Fruit fly (Drosophila melanogaster): ENCODE measurements around the gene Smox.

Smox gene

DNA sequence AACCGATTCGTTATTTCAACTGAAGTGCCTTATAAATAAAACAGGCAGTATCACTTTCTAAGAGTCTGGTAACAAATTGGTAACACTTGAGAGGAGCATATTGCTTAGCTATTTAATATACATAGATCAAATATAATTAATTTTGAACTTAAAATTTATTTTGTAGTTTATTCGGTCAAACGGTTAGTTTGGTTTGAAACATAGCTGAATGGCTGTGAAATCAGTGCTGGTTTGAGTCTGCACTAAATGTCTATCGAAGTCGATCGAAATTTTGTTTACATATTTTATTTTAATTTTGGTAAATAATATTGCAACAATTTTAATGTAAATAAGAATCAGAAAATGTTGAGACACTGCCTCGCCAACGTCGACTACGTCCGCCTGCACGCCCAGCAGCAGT is 6.5 kb upstream of the Smox start, which contains the start of gene CG10959:
Gene CG10959 (plus strand): TSS at position 228 of the 400 bp plus-strand sequence.
- no peak for TF ChIP-seq noc (tag; optimal IDR thresholded peaks at IDR 0.05)

DNA sequence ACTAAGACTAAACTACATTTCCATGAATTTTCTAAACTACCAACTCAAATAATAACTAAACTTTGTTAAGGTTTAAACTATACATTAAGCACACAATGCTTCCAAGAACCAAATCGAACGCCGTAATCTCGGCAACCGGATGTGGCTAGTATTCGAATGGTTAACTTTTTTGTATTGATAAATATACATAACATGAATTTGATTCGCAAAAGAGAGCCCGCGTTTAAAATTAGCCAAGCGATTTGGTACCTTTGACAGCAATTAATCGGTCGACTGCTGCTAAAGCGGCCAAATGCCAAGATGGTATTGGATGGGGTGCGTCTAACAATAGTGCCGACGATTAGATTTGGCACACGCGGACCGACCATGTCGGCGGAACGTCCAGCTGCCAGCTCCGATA is 5.6 kb upstream of the Smox start, which contains the start of gene CG15336:
Gene CG15336 (plus strand): TSS at position 301 of the 400 bp plus-strand sequence.
- no peak for TF ChIP-seq noc (tag; optimal IDR thresholded peaks at IDR 0.05)

DNA sequence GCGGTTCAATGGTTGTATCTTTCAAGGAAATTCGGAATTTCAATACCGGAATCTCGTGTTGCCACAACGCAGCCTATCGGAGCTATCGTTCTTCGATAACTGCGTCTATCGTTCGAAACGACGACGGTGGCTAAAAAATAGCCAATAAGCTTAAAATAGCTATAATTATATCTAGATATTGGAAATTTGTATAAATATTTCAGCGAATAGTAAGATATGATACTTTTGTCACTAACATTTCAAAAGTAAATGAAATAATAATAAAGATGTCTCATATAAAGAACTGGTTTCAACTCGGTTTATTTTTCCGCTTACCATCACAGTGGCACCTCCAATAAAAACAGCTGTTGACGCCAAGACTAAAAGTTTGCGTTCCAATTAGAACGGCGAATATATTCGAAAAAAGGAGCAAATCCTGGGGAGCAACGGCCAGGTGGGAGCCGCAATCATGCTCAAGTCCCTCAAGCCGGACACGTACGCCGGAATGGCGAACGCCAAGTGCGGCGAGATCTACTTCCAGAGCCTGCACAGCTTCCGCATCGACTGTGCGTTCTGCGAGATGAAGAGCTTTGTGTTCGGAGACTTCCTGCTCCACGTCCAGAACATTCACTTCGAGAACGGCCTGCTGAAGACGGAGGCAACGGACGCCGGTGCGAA is 3.5 kb upstream of the Smox start, which contains the start of the genes alpha-PheRS and CG2129:
Gene alpha-PheRS (minus strand): TSS at position 102 of the 657 bp plus-strand sequence.
Gene CG2129 (plus strand): TSS at position 339 of the 657 bp plus-strand sequence.
- peak; percentile 25 for TF ChIP-seq noc (tag; optimal IDR thresholded peaks at IDR 0.05)

dm6 chrX:8143537-8143936 is 1.5 kb upstream of the Smox start, which contains the start of gene CG17982:
Gene CG17982, minus strand, starts transcription at chrX:8143835.
- peak; percentile 91 for TF ChIP-seq noc (tag; optimal IDR thresholded peaks at IDR 0.05)

DNA sequence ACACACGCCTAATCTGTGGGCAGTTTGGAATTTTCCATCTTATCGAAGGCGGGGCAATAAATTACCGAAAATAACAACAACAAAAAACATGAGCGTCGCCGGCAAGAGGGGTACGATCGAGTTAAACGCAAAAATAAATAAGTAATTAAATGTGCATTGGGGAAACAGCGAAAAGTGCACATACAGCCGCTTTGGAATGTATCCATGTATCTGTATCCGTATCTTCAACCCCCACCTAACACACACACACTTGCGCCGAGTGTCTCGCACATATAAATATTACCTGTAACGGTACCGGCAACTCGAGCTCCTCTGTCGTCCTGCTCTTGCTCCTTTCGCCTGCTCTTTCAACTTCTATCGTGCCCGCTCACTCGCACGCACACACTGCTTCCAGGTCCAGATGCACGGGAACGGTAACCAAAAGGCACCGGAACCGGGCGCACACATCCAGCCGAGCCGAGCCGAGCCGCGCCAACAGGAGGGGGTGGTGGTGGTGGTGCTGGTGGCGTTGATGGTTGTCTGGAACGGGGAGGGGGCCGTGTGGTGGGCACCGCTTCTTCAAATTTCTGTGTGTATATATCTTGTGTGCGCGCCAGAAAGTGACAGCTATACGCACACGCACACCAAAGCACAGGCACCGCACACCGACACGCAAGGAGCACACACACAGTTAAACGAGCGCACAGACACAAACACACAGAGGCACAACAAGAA is 569 bp downstream of the Smox start:
- TF ChIP-seq noc (tag; optimal IDR thresholded peaks at IDR 0.05), result peak; percentile 45

DNA sequence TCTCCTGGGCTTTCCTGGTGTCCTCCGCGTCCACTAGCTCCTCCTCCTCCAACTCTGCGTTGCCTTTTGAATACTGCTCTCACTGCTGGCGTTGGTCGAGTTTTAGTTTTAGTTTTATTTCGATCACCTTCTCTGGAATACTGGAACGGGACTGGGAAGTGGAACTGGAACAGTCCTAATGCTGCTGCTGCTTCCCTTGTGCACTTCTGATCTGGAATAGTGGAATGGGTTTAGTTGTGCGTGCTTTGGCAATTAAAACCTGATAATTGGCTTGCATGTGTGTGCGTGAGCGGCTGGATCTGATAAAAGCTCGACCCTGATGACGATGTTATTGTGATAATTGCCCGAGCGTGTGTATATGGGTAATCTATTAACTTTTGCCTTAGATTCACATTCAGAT is 1.4 kb downstream of the Smox start:
- TF ChIP-seq noc (tag; optimal IDR thresholded peaks at IDR 0.05), result no peak

DNA sequence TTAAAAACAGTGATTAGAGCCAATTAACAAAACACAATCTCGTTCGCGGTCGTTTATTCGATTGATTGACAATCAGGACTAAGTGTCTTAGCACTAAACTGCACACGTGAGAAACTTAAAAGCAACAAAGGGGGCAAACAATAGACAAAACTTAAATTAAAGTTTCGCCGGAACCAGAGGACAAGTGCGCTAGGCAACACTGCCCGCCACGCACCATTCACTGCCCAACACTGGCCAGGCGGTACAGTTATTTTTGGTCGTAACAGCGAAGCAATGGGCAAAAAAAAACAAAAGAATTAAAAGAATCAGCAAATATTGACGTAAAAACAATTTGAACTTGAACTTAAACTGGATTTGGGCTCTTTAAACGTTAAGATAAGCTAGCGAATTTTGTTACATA is 4.8 kb downstream of the Smox start:
- TF ChIP-seq noc (tag; optimal IDR thresholded peaks at IDR 0.05), result no peak

dm6 chrX:8135420-8135874 is 6.6 kb downstream of the Smox start, which contains the start of the genes cyr and CG2120:
Gene cyr, minus strand, starts transcription at chrX:8135713.
Gene CG2120, plus strand, starts transcription at chrX:8135824.
- TF ChIP-seq noc (tag; optimal IDR thresholded peaks at IDR 0.05), result no peak

dm6 chrX:8131693-8132313 is 10.3 kb downstream of the Smox start, which contains the start of gene CG10958:
Gene CG10958, plus strand, starts transcription at chrX:8132285.
- peak; percentile 68 for TF ChIP-seq noc (tag; optimal IDR thresholded peaks at IDR 0.05)

- no peak for TF ChIP-seq noc (tag; optimal IDR thresholded peaks at IDR 0.05)
Measured at dm6 chrX:8129204-8129997, 12.7 kb downstream of the Smox start, which contains the start of gene CG2116. Gene CG2116, plus strand, starts transcription at chrX:8129812.

DNA sequence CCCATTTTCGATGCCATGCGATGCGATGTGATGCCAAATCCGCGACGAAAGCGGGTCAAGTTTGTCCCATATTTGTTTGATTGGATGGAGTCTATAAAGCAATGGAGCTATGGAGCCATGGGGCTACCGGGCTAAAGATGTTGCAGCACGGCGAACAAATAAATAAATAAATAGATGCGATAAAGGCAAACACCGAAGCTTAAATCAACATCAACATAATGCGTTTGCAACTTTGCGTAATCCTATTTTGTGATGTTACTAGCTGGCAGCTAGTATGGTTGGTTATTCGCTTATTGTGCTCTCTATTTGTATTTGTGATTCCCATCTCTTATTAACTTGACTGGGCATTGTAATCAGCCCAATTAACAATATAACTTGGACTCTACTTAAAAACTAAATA is 13.9 kb downstream of the Smox start:
- TF ChIP-seq noc (tag; optimal IDR thresholded peaks at IDR 0.05), result no peak

- TF ChIP-seq noc (tag; optimal IDR thresholded peaks at IDR 0.05), result no peak
Measured at dm6 chrX:8126149-8126548, 15.9 kb downstream of the Smox start.

DNA sequence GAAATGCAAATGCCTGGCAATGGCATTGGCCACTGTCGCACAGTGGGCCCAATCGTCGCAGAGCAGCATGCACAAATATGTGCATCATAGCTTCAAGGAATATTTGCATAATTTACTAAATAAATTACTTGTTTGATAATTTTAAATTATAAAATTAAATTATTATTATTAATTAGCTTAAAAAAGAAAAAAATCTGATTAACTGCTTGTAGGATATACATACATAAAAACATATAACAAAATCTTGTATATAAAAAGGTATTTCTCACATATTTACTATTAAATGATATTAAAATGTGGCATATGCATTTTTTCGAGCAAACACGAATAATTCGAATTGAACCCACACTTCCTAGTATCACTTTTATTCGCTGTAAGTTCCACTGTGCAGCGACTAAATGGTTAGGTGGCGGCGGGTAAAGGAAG is 16.8 kb downstream of the Smox start:
- TF ChIP-seq noc (tag; optimal IDR thresholded peaks at IDR 0.05), result no peak

DNA sequence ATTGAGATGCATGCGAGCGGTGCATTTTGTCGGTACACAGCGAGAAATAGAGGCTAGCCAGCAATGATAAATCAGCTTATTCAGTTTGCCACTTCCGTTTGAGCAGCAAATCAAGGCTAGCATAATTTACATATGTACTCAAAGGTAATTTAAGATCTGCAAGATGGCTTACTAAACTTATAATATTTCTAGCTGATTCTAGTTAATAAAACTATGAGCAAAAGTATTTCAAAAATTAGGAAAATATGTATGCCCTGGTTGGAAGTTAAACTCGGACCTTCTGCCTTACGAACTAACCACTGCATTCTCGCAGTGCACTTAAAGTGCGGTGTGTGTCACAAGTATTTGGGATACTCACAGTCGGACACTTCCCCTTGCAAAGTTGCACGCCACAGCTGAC is 19.2 kb downstream of the Smox start:
- no peak for TF ChIP-seq noc (tag; optimal IDR thresholded peaks at IDR 0.05)

DNA sequence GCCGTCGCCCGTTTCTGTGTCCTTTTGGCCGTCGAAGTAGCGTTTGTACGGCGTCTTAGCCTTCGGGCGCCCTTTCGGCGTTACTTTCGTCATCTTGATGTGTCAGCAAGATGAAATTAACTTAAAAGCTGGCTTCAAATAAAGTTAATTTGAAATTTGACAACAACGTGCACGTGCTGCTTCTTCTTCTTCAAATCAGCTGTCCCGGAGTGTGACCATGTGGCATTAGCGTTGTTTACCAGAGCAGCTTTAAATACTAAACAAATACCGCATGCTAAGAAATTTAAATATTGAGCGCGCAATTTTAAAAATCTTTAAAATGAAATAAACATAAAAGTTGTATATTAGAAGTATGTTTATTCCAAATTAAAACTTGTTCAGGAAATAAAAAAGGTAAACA is 21.1 kb downstream of the Smox start, which contains the start of gene CG2260:
Gene CG2260 (minus strand): TSS at position 209 of the 400 bp plus-strand sequence.
- TF ChIP-seq noc (tag; optimal IDR thresholded peaks at IDR 0.05), result no peak

All from whole organism, larva.